Worm (Caenorhabditis elegans): ENCODE measurements around the gene mec-15.

Gene mec-15

ce11 chrII:10189369-10189768 lies 50.1 kb downstream of the mec-15 start, which contains the start of gene cdc-25.4:
Gene cdc-25.4 (minus strand): TSS chrII:10189469.
- TF ChIP-seq sox-4 (tag; optimal IDR thresholded peaks at IDR 0.05) (no peak), ceh-19 (GFP tag; optimal IDR thresholded peaks at IDR 0.05) (no peak), K09A11.1 (tag; optimal IDR thresholded peaks at IDR 0.05; ENCODE audit: insufficient read depth) (no peak), dmd-4 (tag; optimal IDR thresholded peaks at IDR 0.05; ENCODE audit: borderline replicate concordance) (no peak), dve-1 (tag; optimal IDR thresholded peaks at IDR 0.05) (no peak), sdc-2 (tag; optimal IDR thresholded peaks at IDR 0.05) (no peak), F13H6.1 (tag; optimal IDR thresholded peaks at IDR 0.05) (no peak), ceh-30 (tag; optimal IDR thresholded peaks at IDR 0.05) (no peak)

DNA sequence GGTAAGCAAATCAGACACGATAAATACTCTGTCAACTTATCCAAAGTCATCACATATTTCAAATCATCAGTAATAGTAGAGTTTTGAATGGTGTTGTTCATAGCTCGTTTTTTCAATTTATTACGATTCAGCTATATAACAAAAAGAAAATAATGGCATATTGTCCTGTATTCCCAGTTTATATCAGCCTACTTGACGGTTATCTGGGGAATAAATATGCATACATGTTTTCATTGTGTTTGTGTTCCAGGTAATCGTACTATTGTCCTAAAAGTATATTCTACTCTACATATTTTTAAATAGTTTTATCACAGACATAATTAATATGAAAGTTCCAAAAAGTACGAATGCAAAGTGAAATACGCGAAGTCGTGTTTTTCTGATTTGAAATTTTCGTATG lies 51.7 kb downstream of the mec-15 start, which contains the start of gene srd-2:
srd-2 (minus strand) TSS at position 101 of the 400 bp plus-strand sequence.
- TF ChIP-seq unc-86 (tag; optimal IDR thresholded peaks at IDR 0.05): no peak
- TF ChIP-seq lin-11 (tag; optimal IDR thresholded peaks at IDR 0.05): no peak
- TF ChIP-seq tbx-7 (tag; optimal IDR thresholded peaks at IDR 0.05): no peak
- TF ChIP-seq nfya-1 (tag; optimal IDR thresholded peaks at IDR 0.05): no peak
- TF ChIP-seq hlh-6 (tag; optimal IDR thresholded peaks at IDR 0.05): no peak
- no peak for TF ChIP-seq ceh-48 (tag; optimal IDR thresholded peaks at IDR 0.05)

Data from whole organism, late embryonic.